Worm (Caenorhabditis elegans) whole organism, L1 larva: Measurements from ENCODE around the gene F07B10.7.

Source experiments
- F16B12.6 ChIP-seq: fragments of 150-350 bp; optimal IDR thresholded peaks from 2 replicates; lab custom pipeline; 2014; ENCODE audit warnings: missing biosample characterization, missing genetic modification characterization
- aha-1 ChIP-seq: fragments of 150-350 bp; optimal IDR thresholded peaks from 2 replicates; lab custom pipeline; 2014; ENCODE audit warnings: missing biosample characterization, missing genetic modification characterization
- alr-1 ChIP-seq: fragments of 200-800 bp; sonication (Bioruptor generic); optimal IDR thresholded peaks from 2 replicates; lab custom pipeline; 2018; ENCODE audit warnings: borderline replicate concordance, mild to moderate bottlenecking, missing genetic modification characterization, missing compliant biosample characterization
- aly-2 ChIP-seq: fragments of 150-350 bp; optimal IDR thresholded peaks from 2 replicates; lab custom pipeline; 2014; ENCODE audit warnings: missing biosample characterization, missing genetic modification characterization
- ama-1 ChIP-seq: fragments of 150-350 bp; optimal IDR thresholded peaks from 2 replicates; lab custom pipeline; 2014
- ceh-88 ChIP-seq: fragments of 200-800 bp; sonication (Bioruptor generic); IDR thresholded peaks from 2 replicates; pipeline ENCODE4 v1.3.6; 2022; ENCODE audit warnings: missing genetic modification characterization, missing compliant biosample characterization
- dpl-1 ChIP-seq, 3 experiments: fragments of 150-350 bp in 2 of 3; sonication (generic microtip) in 1 of 3; optimal IDR thresholded peaks; 2 replicates each; lab custom pipeline; 2014 to 2017; ENCODE audit warnings: missing biosample characterization in 3 of 3, missing genetic modification characterization in 3 of 3, missing genetic modification reagents in 3 of 3
- efl-1 ChIP-seq, 4 experiments: fragments of 150-350 bp; optimal IDR thresholded peaks in 3 of 4; peaks in 1 of 4; 1 replicate in 1 of 4; 2 replicates in 3 of 4; lab custom pipeline; 2014; ENCODE audit warnings: missing biosample characterization in 2 of 4, missing genetic modification characterization in 2 of 4, missing genetic modification reagents in 2 of 4
- efl-3 ChIP-seq: fragments of 200-800 bp; sonication (Bioruptor generic); optimal IDR thresholded peaks from 2 replicates; lab custom pipeline; 2018; ENCODE audit warnings: mild to moderate bottlenecking, missing genetic modification characterization, missing compliant biosample characterization
- egl-13 ChIP-seq: sonication (generic microtip); optimal IDR thresholded peaks from 2 replicates; lab custom pipeline; 2016; ENCODE audit warnings: missing genotype, missing genetic modification reagents, missing genetic modification characterization, missing compliant biosample characterization
- elt-2 ChIP-seq: sonication (generic microtip); optimal IDR thresholded peaks from 2 replicates; lab custom pipeline; 2016; ENCODE audit warnings: missing genetic modification characterization, mild to moderate bottlenecking, inconsistent platforms, missing compliant biosample characterization, missing genetic modification reagents
- ets-5 ChIP-seq: fragments of 200-800 bp; sonication (Bioruptor generic); IDR thresholded peaks from 2 replicates; pipeline ENCODE4 v1.3.6; 2022; ENCODE audit warnings: missing genetic modification characterization, missing compliant biosample characterization
- fkh-8 ChIP-seq: sonication (generic microtip); optimal IDR thresholded peaks from 2 replicates; lab custom pipeline; 2016; ENCODE audit warnings: mild to moderate bottlenecking, missing genetic modification characterization, missing compliant biosample characterization
- grh-1 ChIP-seq: fragments of 200-800 bp; sonication (Bioruptor generic); IDR thresholded peaks from 2 replicates; pipeline ENCODE4 v1.3.6; 2022; ENCODE audit warnings: missing genetic modification reagents, missing genetic modification characterization, missing compliant biosample characterization
- lin-35 ChIP-seq, 2 experiments: fragments of 150-350 bp; optimal IDR thresholded peaks; 2 replicates each; lab custom pipeline; 2014; ENCODE audit warnings: missing biosample characterization in 2 of 2, missing genetic modification characterization in 2 of 2, missing genetic modification reagents in 2 of 2
- lin-39 ChIP-seq: fragments of 150-350 bp; optimal IDR thresholded peaks from 2 replicates; lab custom pipeline; 2014; ENCODE audit warnings: missing biosample characterization, missing genetic modification reagents, missing genetic modification characterization
- lsy-2 ChIP-seq, 2 experiments: fragments of 150-350 bp; optimal IDR thresholded peaks; 2 replicates each; lab custom pipeline; 2014; ENCODE audit warnings: missing biosample characterization in 2 of 2, missing genetic modification characterization in 2 of 2
- mab-9 ChIP-seq: fragments of 200-800 bp; sonication (Bioruptor generic); IDR thresholded peaks from 2 replicates; pipeline ENCODE4 v1.3.6; 2022; ENCODE audit warnings: missing genetic modification reagents, missing genetic modification characterization, missing compliant biosample characterization
- nhr-19 ChIP-seq: fragments of 200-800 bp; sonication (Bioruptor generic); conservative IDR thresholded peaks from 2 replicates; pipeline ENCODE4 v1.3.6; 2022; ENCODE audit warnings: missing genetic modification characterization, missing compliant biosample characterization
- pqm-1 ChIP-seq: sonication (generic microtip); optimal IDR thresholded peaks from 3 replicates; lab custom pipeline; 2017; ENCODE audit warnings: missing biosample characterization, missing genetic modification characterization
- snpc-4 ChIP-seq: fragments of 150-350 bp; optimal IDR thresholded peaks from 2 replicates; lab custom pipeline; 2014; ENCODE audit warnings: missing biosample characterization, missing genetic modification characterization
- snu-23 ChIP-seq: sonication (generic microtip); optimal IDR thresholded peaks from 2 replicates; lab custom pipeline; 2016; ENCODE audit warnings: missing genetic modification characterization, missing compliant biosample characterization
- sptf-1 ChIP-seq: fragments of 150-350 bp; optimal IDR thresholded peaks from 2 replicates; lab custom pipeline; 2014; ENCODE audit warnings: missing biosample characterization, missing genetic modification characterization
- sup-37 ChIP-seq: fragments of 200-800 bp; sonication (Bioruptor generic); optimal IDR thresholded peaks from 2 replicates; lab custom pipeline; 2018; ENCODE audit warnings: mild to moderate bottlenecking, missing genetic modification characterization, missing compliant biosample characterization
- swsn-7 ChIP-seq: sonication (generic microtip); optimal IDR thresholded peaks from 2 replicates; lab custom pipeline; 2016; ENCODE audit warnings: missing genetic modification characterization, missing compliant biosample characterization
- tbx-2 ChIP-seq: sonication (generic microtip); optimal IDR thresholded peaks from 2 replicates; lab custom pipeline; 2016; ENCODE audit warnings: missing genetic modification characterization, missing compliant biosample characterization
- unc-30 ChIP-seq: sonication (generic microtip); optimal IDR thresholded peaks from 2 replicates; lab custom pipeline; 2017; ENCODE audit warnings: missing biosample characterization, missing genetic modification characterization
- unc-62 ChIP-seq: fragments of 150-350 bp; optimal IDR thresholded peaks from 2 replicates; lab custom pipeline; 2014; ENCODE audit warnings: missing biosample characterization, missing genetic modification reagents, missing genetic modification characterization
- unc-98 ChIP-seq: fragments of 200-800 bp; sonication (Bioruptor generic); IDR thresholded peaks from 2 replicates; pipeline ENCODE4 v1.3.6; 2022; ENCODE audit warnings: missing genetic modification characterization, missing compliant biosample characterization
- ztf-11 ChIP-seq, 2 experiments: sonication (generic microtip); optimal IDR thresholded peaks; 2 replicates each; lab custom pipeline; 2016 to 2017; ENCODE audit warnings: missing genetic modification characterization in 2 of 2, missing biosample characterization in 1 of 2, missing compliant biosample characterization in 1 of 2

The F07B10.7 gene

DNA sequence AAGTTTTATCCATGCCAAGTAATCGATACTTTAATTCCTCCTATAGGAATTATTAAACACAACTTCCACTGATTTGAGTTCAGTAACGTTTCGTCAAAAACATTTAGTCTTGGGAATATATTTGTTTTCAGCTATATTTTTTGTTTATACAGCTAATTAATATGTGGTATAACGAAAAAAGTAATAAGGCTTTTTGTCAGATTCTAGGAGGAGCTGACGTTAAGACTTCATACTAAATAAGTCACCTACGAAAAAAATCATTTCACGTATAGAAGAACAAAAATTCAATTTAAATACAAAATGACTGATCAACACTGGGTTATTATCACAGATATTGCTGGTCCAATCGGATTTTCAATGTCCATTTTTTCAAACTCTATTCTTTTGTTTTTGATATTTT, 8.3 kb upstream of the F07B10.7 start, which contains the start of gene str-115:
Gene str-115 (plus strand): TSS at position 301 of the 400 bp plus-strand sequence.
- no peak for TF ChIP-seq lin-35 (GFP tag; optimal IDR thresholded peaks at IDR 0.05; lab: Kevin White, UChicago)
- no peak for TF ChIP-seq snpc-4 (tag; lab: Kevin White, UChicago)
- TF ChIP-seq alr-1 (tag; lab: Kevin White, UChicago), result no peak
- TF ChIP-seq sptf-1, result no peak
- no peak for TF ChIP-seq snu-23
- no peak for TF ChIP-seq unc-30 (tag; lab: Kevin White, UChicago)

DNA sequence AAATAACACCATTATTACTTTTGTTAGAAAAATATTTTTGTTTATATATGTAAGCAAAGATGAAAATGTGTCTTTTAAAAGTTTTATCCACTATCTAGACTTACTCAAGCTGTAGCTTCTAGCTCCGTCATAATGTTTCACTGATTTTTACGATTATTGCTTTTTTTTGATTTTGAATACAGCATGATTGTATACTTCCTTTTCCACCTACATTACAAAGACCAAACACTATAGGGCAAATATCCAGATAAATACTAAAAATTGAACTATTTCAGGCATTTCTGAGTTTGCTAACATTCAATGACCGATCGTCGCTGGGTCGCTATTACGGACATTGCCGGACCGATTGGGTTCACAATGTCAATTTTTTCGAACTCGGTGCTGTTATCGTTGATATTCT, 6.2 kb upstream of the F07B10.7 start, which contains the start of gene str-116:
Gene str-116 (plus strand): TSS at position 301 of the 400 bp plus-strand sequence.
- TF ChIP-seq unc-98 (no peak), unc-62 (GFP tag; lab: Kevin White, UChicago) (no peak), alr-1 (tag; lab: Kevin White, UChicago) (no peak), ets-5 (no peak), swsn-7 (no peak), nhr-19 (no peak), dpl-1 (GFP tag; optimal IDR thresholded peaks at IDR 0.05; lab: Kevin White, UChicago) (no peak), pqm-1 (tag; lab: Kevin White, UChicago) (no peak), aha-1 (tag; lab: Kevin White, UChicago) (no peak), sup-37 (no peak)

DNA sequence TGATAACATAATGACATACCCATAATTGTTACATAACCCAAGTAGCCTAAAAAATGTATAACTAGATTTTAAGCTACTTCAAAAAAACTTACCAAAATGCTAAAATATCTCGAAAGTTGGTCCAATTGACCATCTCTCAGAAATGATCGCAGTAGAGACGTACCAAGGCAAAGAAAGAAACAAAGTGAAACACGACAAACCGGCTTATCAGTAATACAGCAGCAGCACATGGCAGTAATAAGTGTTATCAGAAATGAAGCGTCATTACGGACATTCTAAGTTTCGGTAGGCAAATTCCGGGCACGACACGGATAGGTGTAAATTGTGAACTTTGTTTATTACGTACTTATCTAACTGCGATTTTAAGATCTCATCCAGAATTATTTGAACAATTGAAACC, 5.0 kb upstream of the F07B10.7 start, which contains the start of gene cln-3.1:
Gene cln-3.1 (minus strand): TSS at position 171 of the 400 bp plus-strand sequence.
- TF ChIP-seq elt-2, result peak; percentile 56
- TF ChIP-seq lsy-2 (tag; optimal IDR thresholded peaks at IDR 0.05; lab: Kevin White, UChicago), result no peak
- no peak for TF ChIP-seq ama-1 (lab: Kevin White, UChicago)
- TF ChIP-seq tbx-2, result no peak
- no peak for TF ChIP-seq F16B12.6 (tag; lab: Kevin White, UChicago)

DNA sequence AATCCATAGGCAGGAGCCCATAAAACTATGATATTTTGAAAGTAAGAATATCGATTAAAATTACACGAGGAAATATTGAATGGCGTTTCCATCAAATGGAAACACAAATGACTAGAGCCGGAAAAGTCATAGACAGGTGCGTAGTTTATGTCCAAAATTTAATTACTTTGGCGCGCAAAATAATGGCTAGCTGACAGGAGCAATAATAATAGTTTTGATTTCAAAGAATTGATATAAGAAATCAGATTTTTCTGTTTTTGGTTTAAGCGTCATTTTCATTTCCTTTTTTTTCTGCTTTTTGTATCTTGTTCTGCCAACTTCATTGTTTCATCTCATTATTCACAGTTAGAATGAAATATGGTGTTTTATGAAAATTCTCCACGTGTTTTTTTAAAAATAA, 2.5 kb upstream of the F07B10.7 start, which contains the start of gene F07B10.4:
Gene F07B10.4 (minus strand): TSS at position 101 of the 400 bp plus-strand sequence.
- TF ChIP-seq grh-1 (GFP tag; lab: Robert Waterston, UW), result no peak
- no peak for TF ChIP-seq lin-39
- peak; percentile 11 for TF ChIP-seq fkh-8 (tag; lab: Kevin White, UChicago)

DNA sequence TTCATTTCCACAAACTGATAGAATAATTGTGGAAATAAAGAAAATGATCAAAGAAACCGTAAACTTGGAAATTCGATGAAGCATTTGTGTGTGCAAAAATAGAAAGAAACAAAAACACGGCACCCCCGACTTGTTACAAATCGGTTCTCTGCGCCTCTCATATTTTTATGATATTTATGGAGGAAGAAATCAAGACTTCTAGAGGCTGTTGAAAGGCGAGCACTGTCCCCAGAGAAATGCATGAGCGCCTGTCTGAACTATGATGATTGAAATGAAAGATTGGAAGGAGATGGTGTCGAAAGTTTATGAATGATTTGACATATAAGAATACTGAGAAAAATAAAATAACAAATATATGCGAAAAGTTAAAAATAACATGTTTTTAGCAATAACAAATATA, 1.6 kb downstream of the F07B10.7 start, which contains the start of gene lgc-36:
Gene lgc-36 (minus strand): TSS at position 101 of the 400 bp plus-strand sequence.
- TF ChIP-seq egl-13 (tag; lab: Kevin White, UChicago) (no peak), aly-2 (no peak), ztf-11 (tag; optimal IDR thresholded peaks at IDR 0.05; lab: Kevin White, UChicago) (no peak)

DNA sequence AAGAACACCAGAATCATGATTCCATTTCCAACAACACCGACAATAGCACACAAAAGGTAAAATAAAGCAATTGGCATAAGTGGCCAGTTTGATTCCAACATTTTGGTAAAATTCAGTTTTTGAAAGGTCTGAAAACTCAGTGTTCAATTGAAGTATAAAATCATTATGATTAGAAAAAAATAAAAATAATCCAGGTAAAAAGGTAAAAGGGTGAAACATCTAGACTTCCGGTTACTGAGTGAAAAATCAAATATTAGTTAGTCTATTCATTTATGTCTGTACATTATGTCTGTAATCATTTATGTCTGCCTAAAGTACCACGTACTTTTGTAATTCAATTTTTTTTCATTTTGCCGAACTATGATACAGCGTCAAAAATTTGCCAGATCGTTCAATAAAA, 5.5 kb downstream of the F07B10.7 start, which contains the start of gene srsx-31:
Gene srsx-31 (minus strand): TSS at position 101 of the 400 bp plus-strand sequence.
- TF ChIP-seq mab-9 (GFP tag; lab: Robert Waterston, UW), result no peak
- no peak for TF ChIP-seq aha-1 (tag; lab: Kevin White, UChicago)
- TF ChIP-seq unc-62 (GFP tag; lab: Kevin White, UChicago), result no peak
- no peak for TF ChIP-seq ceh-88 (GFP tag; lab: Robert Waterston, UW)

DNA sequence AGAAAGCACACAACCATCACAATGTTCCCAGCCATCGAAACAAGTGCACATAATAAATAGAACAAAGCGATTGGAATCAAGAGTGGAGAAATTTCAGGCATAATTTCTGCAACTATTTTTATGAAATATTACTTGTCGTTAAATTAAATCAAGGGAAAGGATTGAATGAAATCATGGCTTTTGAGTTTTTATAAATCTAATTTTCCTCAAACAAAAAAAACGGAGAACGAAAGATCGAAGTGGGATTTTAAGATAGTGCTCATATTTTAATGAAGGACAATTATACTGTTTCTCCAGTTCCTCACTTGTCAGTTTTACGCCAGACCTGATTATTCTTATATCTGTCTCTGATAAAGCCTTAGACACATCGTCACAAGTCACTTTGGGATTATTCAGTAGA, 8.1 kb downstream of the F07B10.7 start, which contains the start of gene srsx-33:
Gene srsx-33 (minus strand): TSS at position 101 of the 400 bp plus-strand sequence.
- TF ChIP-seq efl-1 (optimal IDR thresholded peaks at IDR 0.05; lab: Kevin White, UChicago), result no peak
- peak in 1 of 2 experiments; percentile 9 for TF ChIP-seq efl-1 (GFP tag; optimal IDR thresholded peaks at IDR 0.05 in 1 of 2; lab: Kevin White, UChicago)
- TF ChIP-seq efl-3 (GFP tag; lab: Kevin White, UChicago), result no peak
